Worm (Caenorhabditis elegans): ENCODE data around the gene clec-174.
"Not testable (repeated sequence)": the region's sequence is repeated elsewhere in the genome, so short reads cannot be mapped to it uniquely, and the experiment has no call there.

Gene clec-174

ce11 chrIV:3944459-3944858, 3.0 kb upstream of the clec-174 start, which contains the start of gene clec-72 (continued):
- no peak for TF ChIP-seq fkh-10 (GFP tag; optimal IDR thresholded peaks at IDR 0.05)
- TF ChIP-seq nhr-102 (tag; optimal IDR thresholded peaks at IDR 0.05), result no peak
- peak; percentile 49; the same call in 1 of the 2 replicates for TF ChIP-seq lin-1 (GFP tag; IDR thresholded peaks at IDR 0.05)
- no peak for TF ChIP-seq lin-29 (GFP tag; IDR thresholded peaks at IDR 0.05)
- TF ChIP-seq mdt-29 (GFP tag; IDR thresholded peaks at IDR 0.05), result no peak
- TF ChIP-seq dmd-6 (GFP tag; IDR thresholded peaks at IDR 0.05), result peak; percentile 92
- TF ChIP-seq fos-1 (tag; optimal IDR thresholded peaks at IDR 0.05), result no peak
- peak; percentile 98 for TF ChIP-seq pqm-1 (tag; optimal IDR thresholded peaks at IDR 0.05)

DNA sequence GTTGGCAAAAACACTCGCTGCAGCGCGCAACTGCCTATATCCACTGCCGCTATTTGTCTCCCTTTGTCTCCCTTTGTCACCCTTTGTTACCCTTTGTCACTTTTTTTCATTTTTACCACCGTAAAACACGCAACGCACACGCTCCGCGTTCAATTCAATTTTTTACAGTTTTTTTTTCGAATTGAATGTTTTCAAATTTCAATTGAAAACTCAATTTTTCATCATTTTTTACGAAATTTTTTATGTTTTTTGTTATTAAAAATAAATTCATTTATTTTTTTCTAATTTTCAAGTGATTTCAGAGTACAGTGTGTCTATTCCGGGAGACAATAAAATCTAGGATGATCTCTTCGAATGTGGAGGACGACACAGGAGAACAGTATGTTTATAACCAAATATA, 1.5 kb upstream of the clec-174 start, which contains the start of gene Y46C8AL.11:
Gene Y46C8AL.11 (plus strand): TSS at position 301 of the 400 bp plus-strand sequence.
- TF ChIP-seq ZK546.5 (tag; optimal IDR thresholded peaks at IDR 0.05), result no peak
- no peak for TF ChIP-seq lin-1 (GFP tag; IDR thresholded peaks at IDR 0.05)
- TF ChIP-seq sdz-12 (GFP tag; optimal IDR thresholded peaks at IDR 0.05), result no peak
- no peak for TF ChIP-seq nhr-6 (tag; optimal IDR thresholded peaks at IDR 0.05)
- TF ChIP-seq F26F4.8 (GFP tag; conservative IDR thresholded peaks at IDR 0.05), result no peak
- no peak for TF ChIP-seq F37D6.2 (tag; optimal IDR thresholded peaks at IDR 0.05)
- TF ChIP-seq ctbp-1 (GFP tag; IDR thresholded peaks at IDR 0.05), result no peak
- TF ChIP-seq daf-12 (tag; optimal IDR thresholded peaks at IDR 0.05), result no peak
- no peak for TF ChIP-seq vab-7 (GFP tag; IDR thresholded peaks at IDR 0.05)
- TF ChIP-seq aly-2 (tag; optimal IDR thresholded peaks at IDR 0.05), result no peak
- TF ChIP-seq dmd-6 (GFP tag; IDR thresholded peaks at IDR 0.05), result no peak
- no peak for TF ChIP-seq spr-1 (tag; optimal IDR thresholded peaks at IDR 0.05)
- no peak for TF ChIP-seq fkh-10 (GFP tag; optimal IDR thresholded peaks at IDR 0.05)
- no peak for TF ChIP-seq hlh-11 (tag; optimal IDR thresholded peaks at IDR 0.05)
- TF ChIP-seq zfp-2 (tag; optimal IDR thresholded peaks at IDR 0.05), result no peak
- no peak for TF ChIP-seq Y5F2A.4 (GFP tag; optimal IDR thresholded peaks at IDR 0.05)
- TF ChIP-seq Y75B8A.6 (GFP tag; IDR thresholded peaks at IDR 0.05), result no peak

- peak; percentile 57 for TF ChIP-seq aha-1 (tag)
- TF ChIP-seq unc-62 (GFP tag; optimal IDR thresholded peaks at IDR 0.05 in 1 of 2), result peak in 1 of 2 experiments; percentile 55
- TF ChIP-seq unc-62 (tag; optimal IDR thresholded peaks at IDR 0.05), result no peak
- no peak for TF ChIP-seq egl-27 (tag; optimal IDR thresholded peaks at IDR 0.05)
These were observed 4.4 kb downstream of the clec-174 start, which contains the start of gene clec-71 for ce11 chrIV:3937097-3937496. clec-71 (plus strand) TSS chrIV:3937458.

DNA sequence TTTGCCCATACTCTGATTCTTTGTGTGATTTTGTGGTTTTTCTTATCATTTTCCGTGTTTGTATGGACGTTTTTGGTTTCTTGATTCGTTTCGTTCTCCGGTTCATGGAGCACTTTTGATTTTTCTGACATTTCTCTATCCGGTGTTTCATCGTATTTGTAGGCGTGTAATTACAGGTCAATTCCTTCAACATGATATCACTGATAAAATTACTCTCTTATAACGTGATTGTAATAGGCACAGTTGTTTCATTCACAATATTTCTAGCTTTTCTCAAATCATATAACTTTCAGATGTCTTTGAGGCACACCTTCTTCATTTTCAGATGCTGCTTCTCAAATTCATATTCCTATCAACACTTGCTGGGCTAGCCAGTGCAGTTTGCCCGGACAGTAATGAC, 9.1 kb downstream of the clec-174 start, which contains the start of gene clec-70:
Gene clec-70 (plus strand): TSS at position 301 of the 400 bp plus-strand sequence.
- TF ChIP-seq vab-7 (GFP tag; IDR thresholded peaks at IDR 0.05); ceh-32 (tag; optimal IDR thresholded peaks at IDR 0.05; ENCODE audit: poor library complexity); ces-1 (GFP tag; optimal IDR thresholded peaks at IDR 0.05): not testable (repeated sequence)

ce11 chrIV:3926117-3926516, 15.4 kb downstream of the clec-174 start, which contains the start of gene clec-68:
clec-68 (plus strand) TSS chrIV:3926417.
- TF ChIP-seq lin-13 (GFP tag; optimal IDR thresholded peaks at IDR 0.05) (no peak), zip-11 (GFP tag; IDR thresholded peaks at IDR 0.05) (no peak), daf-12 (tag; optimal IDR thresholded peaks at IDR 0.05) (no peak), Y48G9A.11 (GFP tag; IDR thresholded peaks at IDR 0.05) (no peak)

DNA sequence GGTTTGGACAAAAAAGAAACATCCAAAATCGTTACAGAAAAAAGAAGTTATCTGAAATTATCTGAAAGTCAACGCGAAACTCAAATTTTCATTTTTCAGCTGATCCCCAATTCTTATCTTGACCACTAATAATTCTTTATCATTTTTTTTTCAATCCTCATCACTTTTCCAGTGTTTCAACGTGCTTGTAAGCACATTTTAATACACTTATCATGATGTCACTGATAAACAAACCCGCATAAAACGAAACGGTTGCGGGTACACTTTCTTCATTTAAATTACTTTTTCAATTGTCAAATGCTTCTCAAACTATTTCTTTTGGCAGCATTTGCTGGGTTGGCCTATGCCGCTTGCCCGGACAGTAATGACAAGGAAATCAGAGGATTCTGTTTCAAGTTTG, 19.6 kb downstream of the clec-174 start, which contains the start of gene clec-67:
Gene clec-67 (plus strand): TSS at position 268 of the 400 bp plus-strand sequence.
- TF ChIP-seq lin-29 (GFP tag; IDR thresholded peaks at IDR 0.05), result no peak
- TF ChIP-seq ces-1 (GFP tag; optimal IDR thresholded peaks at IDR 0.05), result no peak
- TF ChIP-seq nhr-77 (tag; optimal IDR thresholded peaks at IDR 0.05), result peak; percentile 9
- TF ChIP-seq spr-1 (tag; optimal IDR thresholded peaks at IDR 0.05), result no peak
- no peak for TF ChIP-seq egl-27 (tag; optimal IDR thresholded peaks at IDR 0.05)
- peak; percentile 63 for TF ChIP-seq nhr-28 (tag; optimal IDR thresholded peaks at IDR 0.05)
- peak; percentile 17 for TF ChIP-seq mxl-3 (GFP tag; optimal IDR thresholded peaks at IDR 0.05)
- no peak for TF ChIP-seq Y105C5A.15 (GFP tag; IDR thresholded peaks at IDR 0.05)
- TF ChIP-seq pqm-1 (tag; optimal IDR thresholded peaks at IDR 0.05), result peak; percentile 78
- TF ChIP-seq daf-16 (GFP tag; optimal IDR thresholded peaks at IDR 0.05), result no peak
- peak; percentile 57 for TF ChIP-seq daf-16 (tag; optimal IDR thresholded peaks at IDR 0.05)
- TF ChIP-seq hlh-11 (tag; optimal IDR thresholded peaks at IDR 0.05), result peak; percentile 58
- TF ChIP-seq Y75B8A.6 (GFP tag; IDR thresholded peaks at IDR 0.05), result no peak
- TF ChIP-seq Y5F2A.4 (GFP tag; optimal IDR thresholded peaks at IDR 0.05), result no peak
